Fruit fly (Drosophila melanogaster) whole organism, embryonic: ENCODE results near the gene CG14131.

Source experiments
- Atf3 ChIP-seq: fragments of 200-800 bp; sonication (Bioruptor generic); optimal IDR thresholded peaks from 3 replicates; lab custom pipeline; 2016; ENCODE audit warnings: missing biosample characterization, missing genetic modification characterization
- Awh ChIP-seq: fragments of 200-800 bp; sonication (Bioruptor generic); IDR thresholded peaks from 2 replicates; pipeline ENCODE4, ENCODE4 v1.3.6; 2022; ENCODE audit warnings: missing biosample characterization, missing genetic modification characterization
- CG10979 ChIP-seq: fragments of 200-800 bp; sonication (Bioruptor generic); optimal IDR thresholded peaks from 2 replicates; lab custom pipeline; 2018; ENCODE audit warnings: missing biosample characterization, mild to moderate bottlenecking, missing genetic modification characterization, moderate library complexity
- CG11723 ChIP-seq: fragments of 200-800 bp; sonication (Bioruptor generic); optimal IDR thresholded peaks from 2 replicates; lab custom pipeline; 2017; ENCODE audit warnings: missing biosample characterization, mild to moderate bottlenecking, missing genetic modification characterization
- CG12659 ChIP-seq: fragments of 200-800 bp; sonication (Bioruptor generic); optimal IDR thresholded peaks from 3 replicates; lab custom pipeline; 2017; ENCODE audit warnings: mild to moderate bottlenecking, missing biosample characterization, missing genetic modification reagents, missing genetic modification characterization
- CG13296 ChIP-seq: fragments of 200-800 bp; sonication (Bioruptor generic); optimal IDR thresholded peaks from 3 replicates; lab custom pipeline; 2018; ENCODE audit warnings: missing biosample characterization, mild to moderate bottlenecking, missing genetic modification characterization
- CG17186 ChIP-seq: fragments of 200-800 bp; sonication (Bioruptor generic); optimal IDR thresholded peaks from 3 replicates; lab custom pipeline; 2017; ENCODE audit warnings: missing biosample characterization, missing genetic modification reagents, missing genetic modification characterization
- CG17912 ChIP-seq: fragments of 200-800 bp; sonication (Bioruptor generic); optimal IDR thresholded peaks from 2 replicates; lab custom pipeline; 2018; ENCODE audit warnings: missing biosample characterization, mild to moderate bottlenecking, missing genetic modification characterization
- CG18262 ChIP-seq: fragments of 200-800 bp; optimal IDR thresholded peaks from 3 replicates; lab custom pipeline; 2019; ENCODE audit warnings: missing biosample characterization, mild to moderate bottlenecking, missing genetic modification characterization, moderate library complexity
- CG18764 ChIP-seq: fragments of 200-800 bp; sonication (Bioruptor generic); optimal IDR thresholded peaks from 3 replicates; lab custom pipeline; 2016; ENCODE audit warnings: missing biosample characterization, missing genetic modification characterization
- CG3065 ChIP-seq: fragments of 200-800 bp; sonication (Bioruptor generic); optimal IDR thresholded peaks from 2 replicates; lab custom pipeline; 2016; ENCODE audit warnings: missing biosample characterization, missing genetic modification characterization
- CG34376 ChIP-seq: fragments of 200-800 bp; sonication (Bioruptor generic); optimal IDR thresholded peaks from 2 replicates; lab custom pipeline; 2018; ENCODE audit warnings: missing biosample characterization, mild to moderate bottlenecking, missing genetic modification characterization
- CG7839 ChIP-seq: fragments of 200-800 bp; sonication (Bioruptor generic); optimal IDR thresholded peaks from 3 replicates; lab custom pipeline; 2018; ENCODE audit warnings: missing biosample characterization, mild to moderate bottlenecking, missing genetic modification characterization, moderate library complexity
- CG8290 ChIP-seq, 3 experiments: fragments of 200-800 bp; sonication (Bioruptor generic); optimal IDR thresholded peaks; 2 replicates each; lab custom pipeline; 2016 to 2019; ENCODE audit warnings: missing biosample characterization in 3 of 3, missing genetic modification characterization in 3 of 3, mild to moderate bottlenecking in 2 of 3, moderate library complexity in 1 of 3
- CG9727 ChIP-seq: fragments of 200-800 bp; sonication (Bioruptor generic); optimal IDR thresholded peaks from 3 replicates; lab custom pipeline; 2017; ENCODE audit warnings: missing biosample characterization, mild to moderate bottlenecking, missing genetic modification characterization
- Chrac-16 ChIP-seq: fragments of 200-800 bp; sonication (Bioruptor generic); optimal IDR thresholded peaks from 3 replicates; lab custom pipeline; 2016; ENCODE audit warnings: missing biosample characterization, missing genetic modification characterization
- Dfd ChIP-seq, 2 experiments: fragments of >200 bp; optimal IDR thresholded peaks; 2 replicates each; lab custom pipeline; 2017; ENCODE audit warnings: missing biosample characterization in 2 of 2, missing genetic modification characterization in 2 of 2
- Doc3 ChIP-seq: fragments of 200-800 bp; sonication (Bioruptor generic); IDR thresholded peaks from 3 replicates; pipeline ENCODE4 v1.3.6; 2022; ENCODE audit warnings: missing biosample characterization, missing genetic modification characterization; ENCODE audit not compliant: partially characterized antibody
- Eip74EF ChIP-seq, 2 experiments: fragments of 200-800 bp in 1 of 2; fragments of >200 bp in 1 of 2; sonication (Bioruptor generic) in 1 of 2; optimal IDR thresholded peaks; 2 replicates each; lab custom pipeline; 2017 to 2019; ENCODE audit warnings: missing biosample characterization in 2 of 2, missing genetic modification characterization in 2 of 2, mild to moderate bottlenecking in 1 of 2, moderate library complexity in 1 of 2
- Ets97D ChIP-seq: fragments of 200-800 bp; sonication (Bioruptor generic); optimal IDR thresholded peaks from 3 replicates; lab custom pipeline; 2016; ENCODE audit warnings: missing biosample characterization, missing genetic modification characterization
- H15 ChIP-seq: fragments of 200-800 bp; sonication (Bioruptor generic); IDR thresholded peaks from 3 replicates; pipeline ENCODE4 v1.3.6; 2022; ENCODE audit warnings: missing biosample characterization, missing genetic modification characterization
- Hey ChIP-seq: fragments of 200-800 bp; sonication (Bioruptor generic); optimal IDR thresholded peaks from 3 replicates; lab custom pipeline; 2018; ENCODE audit warnings: missing biosample characterization, mild to moderate bottlenecking, missing genetic modification characterization
- Kr ChIP-seq: fragments of 200-800 bp; sonication (Bioruptor generic); optimal IDR thresholded peaks from 2 replicates; lab custom pipeline; 2017; ENCODE audit warnings: missing biosample characterization, mild to moderate bottlenecking, missing genetic modification characterization
- Mad ChIP-seq: fragments of 200-800 bp; sonication (Bioruptor generic); optimal IDR thresholded peaks from 2 replicates; lab custom pipeline; 2016; ENCODE audit warnings: missing biosample characterization, missing genetic modification characterization
- Med ChIP-seq: fragments of 200-800 bp; sonication (Bioruptor generic); peaks from one replicate; lab custom pipeline; 2016; ENCODE audit warnings: missing biosample characterization, missing genetic modification characterization, mild to moderate bottlenecking, inconsistent platforms, moderate library complexity
- Nf-YB ChIP-seq: fragments of 200-800 bp; sonication (Bioruptor generic); optimal IDR thresholded peaks from 3 replicates; lab custom pipeline; 2019; ENCODE audit warnings: missing biosample characterization, mild to moderate bottlenecking, missing genetic modification characterization, moderate library complexity
- Ptx1 ChIP-seq: fragments of 200-800 bp; sonication (Bioruptor generic); IDR thresholded peaks from 2 replicates; pipeline ENCODE4 v1.3.6; 2022; ENCODE audit warnings: missing biosample characterization, missing genetic modification characterization
- Sin3A ChIP-seq: fragments of >200 bp; optimal IDR thresholded peaks from 2 replicates; lab custom pipeline; 2018
- Sry-β ChIP-seq: fragments of 200-800 bp; sonication (Bioruptor generic); optimal IDR thresholded peaks from 2 replicates; lab custom pipeline; 2018; ENCODE audit warnings: missing biosample characterization, mild to moderate bottlenecking, missing genetic modification characterization, moderate library complexity
- ab ChIP-seq: fragments of 200-800 bp; sonication (Bioruptor generic); optimal IDR thresholded peaks from 2 replicates; lab custom pipeline; 2016; ENCODE audit warnings: missing biosample characterization, missing genetic modification characterization
- chinmo ChIP-seq: fragments of 200-800 bp; sonication (Bioruptor generic); IDR thresholded peaks from 4 replicates; pipeline ENCODE4 v1.3.6; 2022; ENCODE audit warnings: missing biosample characterization, missing genetic modification characterization; ENCODE audit not compliant: partially characterized antibody
- corto ChIP-seq: fragments of 200-800 bp; sonication (Bioruptor generic); optimal IDR thresholded peaks from 2 replicates; lab custom pipeline; 2016; ENCODE audit warnings: missing biosample characterization, mild to moderate bottlenecking, missing genetic modification characterization, moderate library complexity
- dmrt11E ChIP-seq: fragments of 200-800 bp; sonication (Bioruptor generic); optimal IDR thresholded peaks from 3 replicates; lab custom pipeline; 2018; ENCODE audit warnings: missing biosample characterization, mild to moderate bottlenecking, missing genetic modification characterization, moderate library complexity
- esg ChIP-seq: fragments of 200-800 bp; sonication (Bioruptor generic); conservative IDR thresholded peaks from 2 replicates; pipeline ENCODE4 v1.3.6; 2022; ENCODE audit warnings: missing biosample characterization, missing genetic modification characterization
- exex ChIP-seq: fragments of 200-800 bp; sonication (Bioruptor generic); optimal IDR thresholded peaks from 4 replicates; lab custom pipeline; 2018; ENCODE audit warnings: missing biosample characterization, mild to moderate bottlenecking, missing genetic modification characterization, moderate library complexity
- ftz-f1 ChIP-seq: fragments of 200-800 bp; sonication (Bioruptor generic); optimal IDR thresholded peaks from 2 replicates; lab custom pipeline; 2016; ENCODE audit warnings: missing biosample characterization, missing genetic modification characterization
- grau ChIP-seq: fragments of 200-800 bp; optimal IDR thresholded peaks from 3 replicates; lab custom pipeline; 2019; ENCODE audit warnings: missing biosample characterization, mild to moderate bottlenecking, missing genetic modification characterization, moderate library complexity
- hb ChIP-seq: fragments of 200-800 bp; sonication (Bioruptor generic); IDR thresholded peaks from 3 replicates; pipeline ENCODE4 v1.3.6; 2022; ENCODE audit warnings: missing biosample characterization, missing genetic modification characterization; ENCODE audit not compliant: partially characterized antibody
- onecut ChIP-seq: fragments of 200-800 bp; sonication (Bioruptor generic); IDR thresholded peaks from 2 replicates; pipeline ENCODE4 v1.3.6; 2022; ENCODE audit warnings: missing biosample characterization, missing genetic modification characterization
- phol ChIP-seq: fragments of 200-800 bp; sonication (Bioruptor generic); optimal IDR thresholded peaks from 3 replicates; lab custom pipeline; 2018; ENCODE audit warnings: missing biosample characterization, mild to moderate bottlenecking, missing genetic modification characterization, moderate library complexity
- rib ChIP-seq: fragments of 200-800 bp; sonication (Bioruptor generic); IDR thresholded peaks from 2 replicates; pipeline ENCODE4 v1.3.6; 2022; ENCODE audit warnings: missing biosample characterization, missing genetic modification characterization
- ttk ChIP-seq: fragments of 200-800 bp; sonication (Bioruptor generic); IDR thresholded peaks from 2 replicates; pipeline ENCODE4 v2.1.2; 2022; ENCODE audit warnings: missing biosample characterization, missing genetic modification characterization
- wor ChIP-seq: fragments of 200-800 bp; sonication (Bioruptor generic); IDR thresholded peaks from 2 replicates; pipeline ENCODE4 v1.3.6; 2022; ENCODE audit warnings: missing biosample characterization, missing genetic modification characterization
- zen2 ChIP-seq: fragments of 200-800 bp; sonication (Bioruptor generic); IDR thresholded peaks from 3 replicates; pipeline ENCODE4 v1.3.6; 2022; ENCODE audit warnings: missing biosample characterization, missing genetic modification characterization; ENCODE audit not compliant: partially characterized antibody

The CG14131 gene

dm6 chr3L:11765695-11766232, 11.1 kb upstream of the CG14131 start, which contains the start of gene loaf (continued):
- TF ChIP-seq Chrac-16 (GFP tag; lab: Kevin White, UChicago) (no peak), ab (GFP tag; lab: Kevin White, UChicago) (no peak), CG10979 (tag; lab: Kevin White, UChicago) (no peak)

- no peak for TF ChIP-seq dmrt11E (tag; lab: Kevin White, UChicago)
- TF ChIP-seq Sin3A (lab: Kevin White, UChicago): no peak
- TF ChIP-seq Ets97D (GFP tag; lab: Kevin White, UChicago): no peak
- TF ChIP-seq Kr (GFP tag; lab: Kevin White, UChicago): no peak
- TF ChIP-seq Sry-β: no peak
- no peak for TF ChIP-seq CG11723 (GFP tag; lab: Kevin White, UChicago)
- no peak for TF ChIP-seq Atf3 (GFP tag; lab: Kevin White, UChicago)
- TF ChIP-seq CG18262 (tag; lab: Kevin White, UChicago): no peak
- TF ChIP-seq Med (GFP tag; lab: Kevin White, UChicago): peak; percentile 53
- TF ChIP-seq onecut (GFP tag; lab: Robert Waterston, UW): peak; percentile 73
These were observed 10.3 kb upstream of the CG14131 start for dm6 chr3L:11766563-11766962.

dm6 chr3L:11772057-11772456, 4.8 kb upstream of the CG14131 start, which contains the start of gene Muc68D:
Muc68D (minus strand) TSS chr3L:11772157.
- no peak for TF ChIP-seq Mad (GFP tag; lab: Kevin White, UChicago)
- TF ChIP-seq phol (tag; lab: Kevin White, UChicago): no peak

- TF ChIP-seq Dfd (GFP tag; optimal IDR thresholded peaks at IDR 0.05; lab: Kevin White, UChicago) (no peak), hb (no peak), wor (GFP tag; lab: Robert Waterston, UW) (no peak), esg (no peak), CG17912 (GFP tag; lab: Kevin White, UChicago) (peak; percentile 12), grau (tag; lab: Kevin White, UChicago) (no peak), CG17186 (no peak), CG18764 (GFP tag; lab: Kevin White, UChicago) (no peak), ttk (GFP tag; lab: Robert Waterston, UW) (0 out of 2 replicates have a peak, but pooled peaks have one; percentile 11), Nf-YB (GFP tag; lab: Kevin White, UChicago) (peak; percentile 65), Awh (GFP tag; lab: Robert Waterston, UW) (no peak), CG8290 (GFP tag; optimal IDR thresholded peaks at IDR 0.05; lab: Kevin White, UChicago) (no peak), CG8290 (tag; optimal IDR thresholded peaks at IDR 0.05; lab: Kevin White, UChicago) (peak in 1 of 2 experiments; percentile 52), CG34376 (GFP tag; lab: Kevin White, UChicago) (peak; percentile 83), Eip74EF (GFP tag; optimal IDR thresholded peaks at IDR 0.05; lab: Kevin White, UChicago) (no peak), CG13296 (GFP tag; lab: Kevin White, UChicago) (peak; percentile 14), Ptx1 (GFP tag; lab: Robert Waterston, UW) (no peak; the same call in 1 of the 2 replicates), H15 (GFP tag; lab: Robert Waterston, UW) (no peak), rib (peak; percentile 33; the same call in 1 of the 2 replicates), ftz-f1 (peak; percentile 73), CG9727 (GFP tag; lab: Kevin White, UChicago) (no peak), corto (no peak), exex (tag; lab: Kevin White, UChicago) (peak; percentile 99), Doc3 (GFP tag; lab: Robert Waterston, UW) (no peak), CG3065 (GFP tag; lab: Kevin White, UChicago) (peak; percentile 55), zen2 (GFP tag; lab: Robert Waterston, UW) (no peak), chinmo (GFP tag; lab: Robert Waterston, UW) (peak; percentile 87; the same call in 3 of the 4 replicates), CG12659 (GFP tag; lab: Kevin White, UChicago) (no peak), Hey (tag; lab: Kevin White, UChicago) (peak; percentile 69), CG7839 (tag; lab: Kevin White, UChicago) (no peak)
These were observed 4.3 kb upstream of the CG14131 start for dm6 chr3L:11772608-11773017.
